Worm (Caenorhabditis elegans) whole organism, early embryonic: Measurements from ENCODE around the gene klp-17.
A peak's percentile ranks its signal among the peaks of the same experiment; 100 is the strongest.

Source experiments
- B0310.2 ChIP-seq: sonication (generic microtip); optimal IDR thresholded peaks from 2 replicates; lab custom pipeline; 2016; ENCODE audit warnings: mild to moderate bottlenecking, missing genetic modification characterization, missing compliant biosample characterization
- aly-1 ChIP-seq: sonication (generic microtip); optimal IDR thresholded peaks from 2 replicates; lab custom pipeline; 2016; ENCODE audit warnings: missing genetic modification characterization, missing compliant biosample characterization
- ama-1 ChIP-seq: fragments of 150-350 bp; optimal IDR thresholded peaks from 2 replicates; lab custom pipeline; 2014
- ceh-13 ChIP-seq: fragments of 200-800 bp; sonication (Bioruptor generic); optimal IDR thresholded peaks from 2 replicates; lab custom pipeline; 2018; ENCODE audit warnings: mild to moderate bottlenecking, missing genetic modification characterization, missing compliant biosample characterization
- ceh-36 ChIP-seq: sonication (generic microtip); optimal IDR thresholded peaks from 2 replicates; lab custom pipeline; 2016; ENCODE audit warnings: missing genetic modification characterization, inconsistent platforms, missing compliant biosample characterization
- flt-1 ChIP-seq: fragments of 200-800 bp; sonication (Bioruptor generic); IDR thresholded peaks from 2 replicates; pipeline ENCODE4 v1.3.6; 2022; ENCODE audit warnings: missing genetic modification characterization, missing compliant biosample characterization
- hmbx-1 ChIP-seq: sonication (generic microtip); optimal IDR thresholded peaks from 2 replicates; lab custom pipeline; 2016; ENCODE audit warnings: mild to moderate bottlenecking, missing genetic modification characterization, missing compliant biosample characterization
- hnd-1 ChIP-seq: sonication (generic microtip); optimal IDR thresholded peaks from 2 replicates; lab custom pipeline; 2016; ENCODE audit warnings: missing genetic modification characterization, missing compliant biosample characterization
- pes-1 ChIP-seq: fragments of 200-800 bp; sonication (Bioruptor generic); IDR thresholded peaks from 2 replicates; pipeline ENCODE4 v1.3.6; 2022; ENCODE audit warnings: missing genetic modification reagents, missing genetic modification characterization, missing compliant biosample characterization
- scrt-1 ChIP-seq: fragments of 200-800 bp; sonication (Bioruptor generic); IDR thresholded peaks from 2 replicates; pipeline ENCODE4 v1.3.6; 2022; ENCODE audit warnings: missing genetic modification characterization, missing compliant biosample characterization
- tbx-11 ChIP-seq: fragments of 200-800 bp; sonication (Bioruptor generic); IDR thresholded peaks from 2 replicates; pipeline ENCODE4 v1.3.6; 2022; ENCODE audit warnings: missing genetic modification characterization, missing compliant biosample characterization
- tra-4 ChIP-seq: sonication (generic microtip); optimal IDR thresholded peaks from 2 replicates; lab custom pipeline; 2017; ENCODE audit warnings: missing genetic modification characterization, missing compliant biosample characterization

DNA sequence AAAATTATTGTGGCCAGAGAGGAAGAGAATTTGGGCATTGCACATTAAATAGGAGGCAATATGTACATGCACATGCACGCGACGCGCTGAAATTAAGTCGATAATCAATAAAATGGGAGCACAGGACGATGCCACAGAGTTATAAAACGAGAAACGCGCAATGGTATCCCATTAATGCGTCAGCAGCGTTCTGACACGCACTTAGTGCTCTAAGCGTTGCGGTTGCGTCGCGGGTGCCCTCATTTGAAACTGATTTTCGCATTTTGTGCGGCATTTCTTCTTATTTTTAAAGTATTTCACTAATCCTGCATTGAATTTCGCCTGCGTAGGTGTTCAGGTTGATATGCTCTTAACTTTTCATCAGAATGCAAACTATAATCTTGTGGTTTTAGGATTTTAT is 14.4 kb downstream of the klp-17 start, which contains the start of gene rsp-1:
- peak; percentile 54; the same call in 1 of the 2 replicates for TF ChIP-seq pes-1 (GFP tag; lab: Robert Waterston, UW)
- no peak for TF ChIP-seq ama-1
- no peak for TF ChIP-seq hnd-1 (tag; lab: Kevin White, UChicago)
- TF ChIP-seq ceh-36 (tag; lab: Kevin White, UChicago), result peak; percentile 62
- TF ChIP-seq tbx-11 (GFP tag; lab: Robert Waterston, UW), result no peak
- no peak for TF ChIP-seq flt-1 (GFP tag; lab: Robert Waterston, UW)
- no peak for TF ChIP-seq hmbx-1
- TF ChIP-seq B0310.2 (tag; lab: Kevin White, UChicago), result no peak
- TF ChIP-seq ceh-13 (GFP tag; lab: Kevin White, UChicago), result no peak
- peak; percentile 30 for TF ChIP-seq tra-4 (tag; lab: Kevin White, UChicago)
- TF ChIP-seq scrt-1, result peak; percentile 48; the same call in 1 of the 2 replicates
- TF ChIP-seq aly-1 (tag; lab: Kevin White, UChicago), result peak; percentile 73
